Worm (Caenorhabditis elegans): ENCODE measurements around the gene F15B9.10.

F15B9.10 gene

DNA sequence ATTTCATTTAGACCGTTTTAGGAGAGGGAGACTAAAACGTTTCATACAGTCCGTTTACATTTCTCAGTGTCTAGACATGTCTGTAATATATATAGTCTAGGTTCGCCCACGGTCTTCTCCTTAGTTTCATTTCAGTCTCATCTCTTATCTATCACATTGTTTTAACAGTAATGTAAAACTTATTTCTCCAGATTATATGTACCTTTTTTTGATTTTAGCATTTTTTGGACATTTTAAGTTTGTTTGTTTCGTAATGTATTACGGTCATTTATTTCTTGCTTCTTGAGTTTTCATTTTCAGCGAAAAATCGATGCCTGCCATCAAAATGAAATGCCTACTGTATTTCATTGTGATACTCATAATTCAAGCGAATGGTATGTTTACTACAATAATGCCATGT lies 5.1 kb upstream of the F15B9.10 start, which contains the start of gene F15B9.6:
Gene F15B9.6 (plus strand): TSS at position 301 of the 400 bp plus-strand sequence.
- TF ChIP-seq nhr-28 (tag; optimal IDR thresholded peaks at IDR 0.05) (no peak), efl-1 (optimal IDR thresholded peaks at IDR 0.05) (no peak), efl-1 (GFP tag; optimal IDR thresholded peaks at IDR 0.05 in 1 of 2) (peak in 1 of 2 experiments; percentile 47)

DNA sequence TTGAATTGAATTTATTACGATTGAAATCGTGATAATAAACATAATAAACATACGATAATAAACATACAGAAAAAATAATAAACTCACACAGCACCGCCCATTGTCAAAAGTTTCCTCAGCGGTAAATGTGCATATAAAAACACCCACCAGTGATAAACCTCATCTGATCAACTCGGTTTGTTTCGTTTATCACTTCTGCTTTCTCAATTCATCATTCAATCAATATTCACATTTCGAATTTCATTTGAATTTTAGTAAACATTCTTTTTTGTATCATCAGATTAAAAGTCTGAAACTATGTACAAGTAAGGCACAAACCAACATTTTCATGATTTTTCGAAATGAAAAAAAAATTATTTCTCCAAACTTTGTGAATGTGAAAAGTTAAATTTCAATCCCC lies 4.4 kb upstream of the F15B9.10 start, which contains the start of gene try-10:
Gene try-10 (minus strand): TSS at position 101 of the 400 bp plus-strand sequence.
- TF ChIP-seq lin-15B (tag; optimal IDR thresholded peaks at IDR 0.05) (no peak), ces-1 (GFP tag; optimal IDR thresholded peaks at IDR 0.05) (no peak), tlp-1 (tag; optimal IDR thresholded peaks at IDR 0.05) (no peak), pqm-1 (tag; optimal IDR thresholded peaks at IDR 0.05) (no peak), unc-98 (GFP tag; IDR thresholded peaks at IDR 0.05) (no peak), ceh-82 (tag; optimal IDR thresholded peaks at IDR 0.05) (no peak), jun-1 (tag; optimal IDR thresholded peaks at IDR 0.05) (no peak)

DNA sequence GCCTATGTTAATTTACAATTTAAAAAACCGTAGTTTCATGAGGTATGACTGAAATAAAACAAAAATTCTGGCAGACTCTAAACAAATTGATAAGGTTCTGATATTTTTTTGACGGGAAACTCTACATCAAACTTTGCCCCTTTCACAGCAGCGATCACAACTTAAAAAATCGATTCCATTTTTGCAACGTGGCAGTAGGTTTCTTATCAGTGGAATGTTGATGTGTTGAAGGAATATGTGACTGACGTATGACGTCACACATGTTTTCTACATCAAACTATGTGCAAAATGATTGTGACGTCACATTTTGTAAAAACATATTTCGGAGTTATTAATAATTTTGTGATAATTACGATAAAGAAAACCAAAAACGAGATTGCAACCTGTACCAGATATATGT lies 3.2 kb upstream of the F15B9.10 start:
- TF ChIP-seq tbx-2 (tag; optimal IDR thresholded peaks at IDR 0.05): no peak
- no peak for TF ChIP-seq fkh-8 (tag; optimal IDR thresholded peaks at IDR 0.05)
- no peak for TF ChIP-seq xbp-1 (tag; optimal IDR thresholded peaks at IDR 0.05)
- peak; percentile 18 for TF ChIP-seq nhr-20 (tag; optimal IDR thresholded peaks at IDR 0.05)
- no peak for TF ChIP-seq nhr-28 (tag; optimal IDR thresholded peaks at IDR 0.05)
- no peak for TF ChIP-seq unc-86 (tag; optimal IDR thresholded peaks at IDR 0.05)
- TF ChIP-seq elt-2 (tag; optimal IDR thresholded peaks at IDR 0.05): peak; percentile 93
- no peak for TF ChIP-seq ceh-88 (GFP tag; IDR thresholded peaks at IDR 0.05)
- no peak for TF ChIP-seq nhr-84 (tag; optimal IDR thresholded peaks at IDR 0.05)
- TF ChIP-seq fos-1 (tag; optimal IDR thresholded peaks at IDR 0.05): no peak
- peak; percentile 5 for TF ChIP-seq nhr-71 (tag; optimal IDR thresholded peaks at IDR 0.05)
- no peak for TF ChIP-seq fkh-10 (GFP tag; optimal IDR thresholded peaks at IDR 0.05)
- TF ChIP-seq aha-1 (tag; optimal IDR thresholded peaks at IDR 0.05): no peak
- TF ChIP-seq lin-35 (GFP tag; optimal IDR thresholded peaks at IDR 0.05): peak in 1 of 2 experiments; percentile 21
- TF ChIP-seq dsc-1 (tag; optimal IDR thresholded peaks at IDR 0.05): no peak

DNA sequence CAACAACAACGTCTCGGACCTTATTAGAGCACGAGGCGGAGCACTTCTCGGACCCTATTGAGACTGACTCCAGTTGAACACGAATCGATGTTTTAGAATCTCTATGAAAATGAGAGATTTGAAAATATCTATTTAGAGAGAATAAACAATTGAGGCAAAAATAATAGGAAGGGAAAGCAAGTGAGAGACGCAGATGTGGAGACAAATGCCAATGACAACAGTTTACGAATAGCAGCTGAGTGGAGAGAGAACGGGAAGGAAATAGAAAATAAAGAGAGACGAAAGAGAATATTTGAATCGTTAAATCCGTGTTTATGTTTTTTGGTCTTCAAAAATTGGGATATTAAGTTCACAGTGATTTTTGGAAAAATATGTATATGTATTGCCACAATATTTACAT lies 1.1 kb upstream of the F15B9.10 start:
- TF ChIP-seq ets-5 (GFP tag; IDR thresholded peaks at IDR 0.05) (no peak), mdl-1 (tag; optimal IDR thresholded peaks at IDR 0.05) (no peak), mef-2 (tag; optimal IDR thresholded peaks at IDR 0.05) (no peak), pax-3 (tag; optimal IDR thresholded peaks at IDR 0.05) (no peak), C34B4.2 (tag; optimal IDR thresholded peaks at IDR 0.05) (no peak), egl-13 (tag; optimal IDR thresholded peaks at IDR 0.05) (no peak), efl-1 (optimal IDR thresholded peaks at IDR 0.05) (peak in 1 of 2 experiments; percentile 32), efl-1 (GFP tag; optimal IDR thresholded peaks at IDR 0.05 in 1 of 2) (peak in 1 of 2 experiments; percentile 74), fkh-10 (GFP tag; optimal IDR thresholded peaks at IDR 0.05) (no peak), pag-3 (tag; optimal IDR thresholded peaks at IDR 0.05; ENCODE audit: borderline replicate concordance, insufficient read depth) (no peak), sup-37 (GFP tag; optimal IDR thresholded peaks at IDR 0.05) (no peak), ceh-8 (GFP tag; optimal IDR thresholded peaks at IDR 0.05) (no peak), ceh-63 (GFP tag; optimal IDR thresholded peaks at IDR 0.05) (no peak), irx-1 (tag; optimal IDR thresholded peaks at IDR 0.05) (no peak), nhr-19 (GFP tag; conservative IDR thresholded peaks at IDR 0.05) (no peak), nhr-90 (tag; optimal IDR thresholded peaks at IDR 0.05; ENCODE audit: poor library complexity) (no peak), snpc-4 (tag; optimal IDR thresholded peaks at IDR 0.05) (peak; percentile 19), ceh-88 (GFP tag; IDR thresholded peaks at IDR 0.05) (no peak), snu-23 (GFP tag; optimal IDR thresholded peaks at IDR 0.05) (peak; percentile 59), ceh-82 (tag; optimal IDR thresholded peaks at IDR 0.05) (no peak), fkh-4 (tag; optimal IDR thresholded peaks at IDR 0.05; ENCODE audit: borderline replicate concordance) (no peak), unc-62 (GFP tag; optimal IDR thresholded peaks at IDR 0.05) (no peak), unc-98 (GFP tag; IDR thresholded peaks at IDR 0.05) (no peak), blmp-1 (tag; optimal IDR thresholded peaks at IDR 0.05) (peak; percentile 70), ces-1 (GFP tag; optimal IDR thresholded peaks at IDR 0.05) (no peak), nhr-11 (tag; optimal IDR thresholded peaks at IDR 0.05) (no peak), mab-9 (GFP tag; IDR thresholded peaks at IDR 0.05) (no peak), lin-13 (GFP tag; optimal IDR thresholded peaks at IDR 0.05) (no peak), ztf-11 (tag; optimal IDR thresholded peaks at IDR 0.05) (no peak), sptf-1 (tag; optimal IDR thresholded peaks at IDR 0.05) (no peak), nhr-237 (tag; optimal IDR thresholded peaks at IDR 0.05) (no peak)
